Worm (Caenorhabditis elegans) whole organism, mixed stage, embryonic: ENCODE results near the gene ama-1.

Source experiments
- nhr-2 ChIP-seq: fragments of 150-350 bp; optimal IDR thresholded peaks from 2 replicates; lab custom pipeline; 2014; ENCODE audit warnings: missing biosample characterization, missing genetic modification characterization
- nhr-237 ChIP-seq: fragments of 150-350 bp; optimal IDR thresholded peaks from 2 replicates; lab custom pipeline; 2014; ENCODE audit warnings: missing biosample characterization, missing genetic modification characterization
- pha-4 ChIP-seq: fragments of 150-350 bp; optimal IDR thresholded peaks from 2 replicates; lab custom pipeline; 2018; ENCODE audit warnings: missing biosample characterization, missing genetic modification reagents, missing genetic modification characterization
- snpc-4 ChIP-seq: fragments of 150-350 bp; optimal IDR thresholded peaks from 2 replicates; lab custom pipeline; 2014; ENCODE audit warnings: missing biosample characterization, missing genetic modification characterization
- sptf-1 ChIP-seq: sonication (generic microtip); optimal IDR thresholded peaks from 2 replicates; lab custom pipeline; 2017; ENCODE audit warnings: mild to moderate bottlenecking, missing genetic modification characterization, moderate library complexity, missing compliant biosample characterization
- ztf-11 ChIP-seq: fragments of 150-350 bp; optimal IDR thresholded peaks from 2 replicates; lab custom pipeline; 2014; ENCODE audit warnings: missing biosample characterization, missing genetic modification characterization

- TF ChIP-seq pha-4 (tag; lab: Kevin White, UChicago) (no peak), ztf-11 (tag; lab: Kevin White, UChicago) (no peak), nhr-2 (tag; lab: Kevin White, UChicago) (no peak), sptf-1 (tag; lab: Kevin White, UChicago) (no peak), nhr-237 (tag; lab: Kevin White, UChicago) (no peak), snpc-4 (tag; lab: Kevin White, UChicago) (no peak)
Measured at ce11 chrIV:4243830-4244406, 4.0 kb upstream of the ama-1 start.
